Worm (Caenorhabditis elegans) whole organism, L3 larva: ENCODE results near the gene tth-1.

ENCODE experiments used
- R02D3.7 ChIP-seq: fragments of 150-350 bp; optimal IDR thresholded peaks from 2 replicates; lab custom pipeline; 2014; ENCODE audit warnings: missing biosample characterization, missing genetic modification characterization
- ZK546.5 ChIP-seq: sonication (generic microtip); optimal IDR thresholded peaks from 2 replicates; lab custom pipeline; 2017; ENCODE audit warnings: missing biosample characterization, missing genetic modification characterization
- aly-2 ChIP-seq: fragments of 150-350 bp; optimal IDR thresholded peaks from 2 replicates; lab custom pipeline; 2014; ENCODE audit warnings: missing biosample characterization, missing genetic modification characterization
- ama-1 ChIP-seq: fragments of 150-350 bp; optimal IDR thresholded peaks from 2 replicates; lab custom pipeline; 2018
- ceh-16 ChIP-seq: sonication (generic microtip); optimal IDR thresholded peaks from 2 replicates; lab custom pipeline; 2017; ENCODE audit warnings: missing biosample characterization, missing genetic modification characterization
- ceh-28 ChIP-seq: fragments of 150-350 bp; optimal IDR thresholded peaks from 2 replicates; lab custom pipeline; 2014; ENCODE audit warnings: missing biosample characterization, missing genetic modification reagents, missing genetic modification characterization
- ceh-9 ChIP-seq: sonication (generic microtip); optimal IDR thresholded peaks from 2 replicates; lab custom pipeline; 2018; ENCODE audit warnings: missing biosample characterization, missing genetic modification characterization
- daf-12 ChIP-seq: fragments of 150-350 bp; optimal IDR thresholded peaks from 2 replicates; lab custom pipeline; 2014; ENCODE audit warnings: missing biosample characterization, missing genetic modification reagents, missing genetic modification characterization
- egl-27 ChIP-seq: sonication (generic microtip); optimal IDR thresholded peaks from 4 replicates; lab custom pipeline; 2017; ENCODE audit warnings: missing biosample characterization, missing genetic modification reagents, missing genetic modification characterization
- elt-1 ChIP-seq: fragments of 150-350 bp; optimal IDR thresholded peaks from 2 replicates; lab custom pipeline; 2014; ENCODE audit warnings: missing biosample characterization, missing genetic modification characterization
- elt-2 ChIP-seq: sonication (generic microtip); optimal IDR thresholded peaks from 2 replicates; lab custom pipeline; 2016; ENCODE audit warnings: missing genetic modification reagents, mild to moderate bottlenecking, missing genetic modification characterization, missing compliant biosample characterization
- elt-3 ChIP-seq, 3 experiments: fragments of 150-350 bp in 1 of 3; sonication (generic microtip) in 2 of 3; optimal IDR thresholded peaks; 2 replicates in 2 of 3; 4 replicates in 1 of 3; lab custom pipeline; 2014 to 2017; ENCODE audit warnings: missing biosample characterization in 3 of 3, missing genetic modification characterization in 3 of 3
- eor-1 ChIP-seq, 2 experiments: fragments of 150-350 bp; optimal IDR thresholded peaks; 2 replicates each; lab custom pipeline; 2014 to 2018; ENCODE audit warnings: missing biosample characterization in 2 of 2, missing genetic modification characterization in 2 of 2
- fkh-10 ChIP-seq: sonication (generic microtip); optimal IDR thresholded peaks from 2 replicates; lab custom pipeline; 2017; ENCODE audit warnings: missing biosample characterization, missing genetic modification reagents, missing genetic modification characterization
- fkh-2 ChIP-seq: fragments of 150-350 bp; optimal IDR thresholded peaks from 2 replicates; lab custom pipeline; 2014; ENCODE audit warnings: missing biosample characterization, missing genetic modification reagents, missing genetic modification characterization
- fos-1 ChIP-seq: fragments of 150-350 bp; optimal IDR thresholded peaks from 2 replicates; lab custom pipeline; 2014; ENCODE audit warnings: missing biosample characterization, missing genetic modification characterization
- hmg-11 ChIP-seq: sonication (generic microtip); optimal IDR thresholded peaks from 2 replicates; lab custom pipeline; 2016; ENCODE audit warnings: missing genetic modification characterization, missing compliant biosample characterization
- jun-1 ChIP-seq: fragments of 150-350 bp; optimal IDR thresholded peaks from 2 replicates; lab custom pipeline; 2014; ENCODE audit warnings: missing biosample characterization, missing genetic modification reagents, missing genetic modification characterization
- lin-15B ChIP-seq: fragments of 150-350 bp; optimal IDR thresholded peaks from 2 replicates; lab custom pipeline; 2014; ENCODE audit warnings: missing biosample characterization, missing genetic modification characterization
- lin-39 ChIP-seq: fragments of 150-350 bp; optimal IDR thresholded peaks from 2 replicates; lab custom pipeline; 2018; ENCODE audit warnings: missing biosample characterization, missing genetic modification reagents, missing genetic modification characterization
- lsy-12 ChIP-seq: sonication (generic microtip); optimal IDR thresholded peaks from 2 replicates; lab custom pipeline; 2016; ENCODE audit warnings: mild to moderate bottlenecking, missing genetic modification characterization, missing compliant biosample characterization
- mdl-1 ChIP-seq: fragments of 150-350 bp; optimal IDR thresholded peaks from 2 replicates; lab custom pipeline; 2014; ENCODE audit warnings: missing biosample characterization, missing genetic modification characterization
- nfya-1 ChIP-seq: sonication (generic microtip); optimal IDR thresholded peaks from 2 replicates; lab custom pipeline; 2017; ENCODE audit warnings: missing genetic modification characterization, mild to moderate bottlenecking, missing compliant biosample characterization, antibody characterized with exemption, moderate library complexity; ENCODE audit not compliant: insufficient read depth
- nhr-11 ChIP-seq: fragments of 150-350 bp; optimal IDR thresholded peaks from 2 replicates; lab custom pipeline; 2014; ENCODE audit warnings: missing biosample characterization, missing genetic modification characterization
- nhr-12 ChIP-seq: fragments of 150-350 bp; optimal IDR thresholded peaks from 2 replicates; lab custom pipeline; 2014; ENCODE audit warnings: missing biosample characterization, missing genetic modification characterization
- nhr-23 ChIP-seq: fragments of 150-350 bp; optimal IDR thresholded peaks from 2 replicates; lab custom pipeline; 2014; ENCODE audit warnings: missing biosample characterization, missing genetic modification reagents, missing genetic modification characterization
- nhr-237 ChIP-seq: fragments of 150-350 bp; optimal IDR thresholded peaks from 2 replicates; lab custom pipeline; 2014; ENCODE audit warnings: missing biosample characterization, missing genetic modification characterization
- nhr-25 ChIP-seq: sonication (generic microtip); optimal IDR thresholded peaks from 2 replicates; lab custom pipeline; 2017; ENCODE audit warnings: missing biosample characterization, missing genetic modification characterization
- nhr-28 ChIP-seq: fragments of 150-350 bp; optimal IDR thresholded peaks from 2 replicates; lab custom pipeline; 2014; ENCODE audit warnings: missing biosample characterization, missing genetic modification characterization
- nhr-43 ChIP-seq: sonication (generic microtip); optimal IDR thresholded peaks from 2 replicates; lab custom pipeline; 2016; ENCODE audit warnings: mild to moderate bottlenecking, missing genetic modification characterization, missing compliant biosample characterization; ENCODE audit not compliant: poor library complexity, severe bottlenecking
- nhr-67 ChIP-seq: fragments of 150-350 bp; optimal IDR thresholded peaks from 2 replicates; lab custom pipeline; 2014; ENCODE audit warnings: missing biosample characterization, missing genetic modification characterization
- nhr-76 ChIP-seq: fragments of 150-350 bp; sonication (generic microtip); optimal IDR thresholded peaks from 5 replicates; lab custom pipeline; 2014; ENCODE audit warnings: missing biosample characterization, missing genetic modification characterization
- nhr-77 ChIP-seq: fragments of 150-350 bp; optimal IDR thresholded peaks from 2 replicates; lab custom pipeline; 2014; ENCODE audit warnings: missing biosample characterization, missing genetic modification characterization
- pha-4 ChIP-seq: fragments of 150-350 bp; optimal IDR thresholded peaks from 2 replicates; lab custom pipeline; 2014; ENCODE audit warnings: missing biosample characterization, missing genetic modification reagents, missing genetic modification characterization
- pqm-1 ChIP-seq: fragments of 150-350 bp; optimal IDR thresholded peaks from 2 replicates; lab custom pipeline; 2017; ENCODE audit warnings: missing biosample characterization, missing genetic modification characterization, inconsistent platforms
- sea-2 ChIP-seq: fragments of 150-350 bp; sonication (generic microtip); optimal IDR thresholded peaks from 4 replicates; lab custom pipeline; 2014; ENCODE audit warnings: missing biosample characterization, missing genetic modification reagents, missing genetic modification characterization
- skn-1 ChIP-seq: fragments of 150-350 bp; optimal IDR thresholded peaks from 2 replicates; lab custom pipeline; 2014; ENCODE audit warnings: missing biosample characterization, missing genetic modification characterization
- snpc-4 ChIP-seq: fragments of 150-350 bp; optimal IDR thresholded peaks from 2 replicates; lab custom pipeline; 2014; ENCODE audit warnings: missing biosample characterization, missing genetic modification characterization
- tbx-2 ChIP-seq: sonication (generic microtip); optimal IDR thresholded peaks from 2 replicates; lab custom pipeline; 2016; ENCODE audit warnings: mild to moderate bottlenecking, missing genetic modification characterization, missing compliant biosample characterization
- unc-39 ChIP-seq: sonication (generic microtip); optimal IDR thresholded peaks from 4 replicates; lab custom pipeline; 2017; ENCODE audit warnings: missing biosample characterization, missing genetic modification characterization
- unc-62 ChIP-seq: fragments of 150-350 bp; sonication (generic microtip); optimal IDR thresholded peaks from 4 replicates; lab custom pipeline; 2014; ENCODE audit warnings: missing biosample characterization, missing genetic modification reagents, missing genetic modification characterization
- zag-1 ChIP-seq: fragments of 150-350 bp; optimal IDR thresholded peaks from 2 replicates; lab custom pipeline; 2014; ENCODE audit warnings: missing biosample characterization, missing genetic modification characterization
- ztf-11 ChIP-seq: fragments of 150-350 bp; optimal IDR thresholded peaks from 2 replicates; lab custom pipeline; 2014; ENCODE audit warnings: missing biosample characterization, missing genetic modification characterization
- ztf-4 ChIP-seq: fragments of 150-350 bp; optimal IDR thresholded peaks from 2 replicates; lab custom pipeline; 2014; ENCODE audit warnings: missing biosample characterization, missing genetic modification characterization

tth-1 gene

DNA sequence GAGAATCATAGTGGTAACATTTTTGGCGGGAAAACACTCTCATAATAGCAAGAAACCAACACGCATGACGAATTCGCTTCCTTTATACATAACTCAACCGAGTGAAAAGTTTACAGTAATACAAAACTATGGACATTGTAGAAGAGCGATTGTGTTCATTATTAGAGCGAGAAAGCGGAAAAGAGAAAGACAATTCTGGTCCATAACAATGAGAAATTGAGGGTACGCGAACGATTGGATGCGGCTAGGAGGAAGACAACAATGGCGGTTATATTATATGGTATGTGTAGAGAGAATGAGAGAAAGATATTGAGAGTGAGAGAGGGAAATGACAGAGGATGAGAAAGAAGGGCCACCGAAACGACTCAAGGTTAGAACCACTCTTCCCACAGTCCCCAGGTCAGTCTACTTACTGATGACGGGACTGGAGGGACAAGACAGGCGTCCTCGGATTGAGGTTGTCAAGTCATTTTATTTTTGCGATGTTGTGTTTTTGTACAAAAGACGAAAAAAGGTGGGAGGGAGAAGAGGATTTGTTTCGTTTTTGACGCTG is 2.7 kb upstream of the tth-1 start:
- TF ChIP-seq jun-1 (tag; lab: Kevin White, UChicago), result no peak
- TF ChIP-seq ZK546.5, result no peak
- peak; percentile 51 for TF ChIP-seq nhr-25
- no peak for TF ChIP-seq nhr-43 (tag; lab: Kevin White, UChicago)
- TF ChIP-seq nhr-237 (tag; lab: Kevin White, UChicago), result no peak
- TF ChIP-seq hmg-11, result no peak

ce11 chrX:8424286-8424685 is 753 bp upstream of the tth-1 start:
- TF ChIP-seq egl-27 (tag; lab: Kevin White, UChicago) (no peak), pha-4 (tag; lab: Kevin White, UChicago) (peak; percentile 4), elt-3 (tag; optimal IDR thresholded peaks at IDR 0.05; lab: Kevin White, UChicago) (no peak), nhr-25 (peak; percentile 4), lin-39 (tag; lab: Kevin White, UChicago) (no peak), ama-1 (lab: Kevin White, UChicago) (no peak), nhr-76 (no peak)

- TF ChIP-seq unc-39 (tag; lab: Kevin White, UChicago) (no peak), nhr-67 (tag; lab: Kevin White, UChicago) (no peak), fkh-10 (GFP tag; lab: Kevin White, UChicago) (no peak), daf-12 (tag; lab: Kevin White, UChicago) (no peak), elt-2 (tag; lab: Kevin White, UChicago) (peak; percentile 52), nhr-237 (tag; lab: Kevin White, UChicago) (no peak), nhr-11 (tag; lab: Kevin White, UChicago) (no peak), ztf-11 (tag; lab: Kevin White, UChicago) (no peak), fkh-2 (tag; lab: Kevin White, UChicago) (no peak), pha-4 (tag; lab: Kevin White, UChicago) (peak; percentile 33), R02D3.7 (tag; lab: Kevin White, UChicago) (no peak), ceh-9 (no peak), pqm-1 (tag; lab: Kevin White, UChicago) (peak; percentile 71), eor-1 (tag; optimal IDR thresholded peaks at IDR 0.05; lab: Kevin White, UChicago) (no peak), skn-1 (tag; lab: Kevin White, UChicago) (no peak), aly-2 (tag; lab: Kevin White, UChicago) (no peak), elt-3 (tag; optimal IDR thresholded peaks at IDR 0.05; lab: Kevin White, UChicago) (no peak), elt-1 (no peak), nfya-1 (tag; lab: Kevin White, UChicago) (no peak), ztf-4 (tag; lab: Kevin White, UChicago) (no peak), sea-2 (GFP tag; lab: Kevin White, UChicago) (no peak), lin-39 (tag; lab: Kevin White, UChicago) (no peak), nhr-12 (tag; lab: Kevin White, UChicago) (no peak), nhr-28 (tag; lab: Kevin White, UChicago) (no peak)
- TF ChIP-seq, all 47 proteins: peak for 3
Observed at ce11 chrX:8423199-8423598, 334 bp downstream of the tth-1 start.

DNA sequence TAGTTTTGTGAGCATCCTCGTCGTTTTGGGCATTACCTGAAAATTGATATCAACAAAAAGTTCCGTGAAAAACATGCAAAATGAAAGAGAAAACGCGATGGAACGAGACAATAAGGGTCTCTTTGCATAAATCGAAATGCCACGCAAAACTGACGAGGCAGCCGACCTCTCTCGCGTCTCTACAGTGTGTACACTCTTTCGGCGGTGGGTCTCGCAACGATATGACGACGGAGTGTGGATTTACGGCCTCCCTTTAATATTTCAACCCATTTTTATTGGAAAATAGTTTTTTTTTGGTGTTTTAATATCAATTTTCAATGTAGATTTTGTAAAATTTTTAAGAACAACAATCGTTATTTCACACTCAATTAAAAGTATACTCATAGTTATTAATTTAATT is 1.5 kb downstream of the tth-1 start, which contains the start of gene tag-123:
TSS of gene tag-123 (minus strand) at position 36 of the 400 bp plus-strand sequence.
- TF ChIP-seq pqm-1 (tag; lab: Kevin White, UChicago), result no peak
- TF ChIP-seq lin-39 (tag; lab: Kevin White, UChicago), result peak; percentile 69
- no peak for TF ChIP-seq tbx-2 (tag; lab: Kevin White, UChicago)
- TF ChIP-seq nfya-1 (tag; lab: Kevin White, UChicago), result peak; percentile 70
- no peak for TF ChIP-seq ztf-4 (tag; lab: Kevin White, UChicago)
- TF ChIP-seq nhr-77 (tag; lab: Kevin White, UChicago), result no peak
- TF ChIP-seq hmg-11, result peak; percentile 41
- no peak for TF ChIP-seq unc-62 (GFP tag; lab: Kevin White, UChicago)
- TF ChIP-seq ama-1 (lab: Kevin White, UChicago), result no peak
- no peak for TF ChIP-seq fos-1 (tag; lab: Kevin White, UChicago)
- TF ChIP-seq nhr-43 (tag; lab: Kevin White, UChicago), result no peak
- TF ChIP-seq nhr-237 (tag; lab: Kevin White, UChicago), result no peak
- peak; percentile 78 for TF ChIP-seq nhr-23 (tag; lab: Kevin White, UChicago)
- no peak for TF ChIP-seq fkh-2 (tag; lab: Kevin White, UChicago)
- no peak for TF ChIP-seq ceh-16 (tag; lab: Kevin White, UChicago)
- no peak for TF ChIP-seq skn-1 (tag; lab: Kevin White, UChicago)
- peak; percentile 62 for TF ChIP-seq snpc-4 (tag; lab: Kevin White, UChicago)
- no peak for TF ChIP-seq sea-2 (GFP tag; lab: Kevin White, UChicago)
- TF ChIP-seq zag-1 (tag; lab: Kevin White, UChicago), result no peak
- TF ChIP-seq ceh-9, result no peak
- TF ChIP-seq jun-1 (tag; lab: Kevin White, UChicago), result no peak
- TF ChIP-seq nhr-28 (tag; lab: Kevin White, UChicago), result no peak
- TF ChIP-seq elt-1, result no peak
- TF ChIP-seq lsy-12, result no peak
- no peak for TF ChIP-seq fkh-10 (GFP tag; lab: Kevin White, UChicago)
- TF ChIP-seq egl-27 (tag; lab: Kevin White, UChicago), result no peak
- TF ChIP-seq ceh-28, result peak; percentile 9
- TF ChIP-seq mdl-1 (tag; lab: Kevin White, UChicago), result no peak
- TF ChIP-seq elt-3 (tag; optimal IDR thresholded peaks at IDR 0.05; lab: Kevin White, UChicago), result no peak
- no peak for TF ChIP-seq nhr-12 (tag; lab: Kevin White, UChicago)
- TF ChIP-seq aly-2 (tag; lab: Kevin White, UChicago), result no peak
- TF ChIP-seq pha-4 (tag; lab: Kevin White, UChicago), result peak; percentile 77
- no peak for TF ChIP-seq unc-39 (tag; lab: Kevin White, UChicago)
- peak; percentile 53 for TF ChIP-seq lin-15B (tag; lab: Kevin White, UChicago)
